Fruit fly (Drosophila melanogaster) whole organism, embryonic: ENCODE results near the gene CG4393.

Source experiments
- BEAF-32 ChIP-seq: fragments of 200-800 bp; sonication (Bioruptor generic); optimal IDR thresholded peaks from 3 replicates; lab custom pipeline; 2017; ENCODE audit warnings: missing biosample characterization, missing genetic modification characterization, mild to moderate bottlenecking, moderate library complexity, missing genetic modification reagents
- CG10209 ChIP-seq: fragments of 200-800 bp; sonication (Bioruptor generic); optimal IDR thresholded peaks from 3 replicates; lab custom pipeline; 2017; ENCODE audit warnings: missing biosample characterization, mild to moderate bottlenecking, missing genetic modification characterization, missing genetic modification reagents
- CG11695 ChIP-seq: fragments of 200-800 bp; sonication (Bioruptor generic); IDR thresholded peaks from 3 replicates; pipeline ENCODE4 v1.3.6; 2022; ENCODE audit warnings: missing biosample characterization, missing genetic modification characterization
- CG12744 ChIP-seq: fragments of 200-800 bp; sonication (Bioruptor generic); optimal IDR thresholded peaks from 2 replicates; lab custom pipeline; 2016; ENCODE audit warnings: missing biosample characterization, missing genetic modification characterization
- CG13123 ChIP-seq: fragments of 200-800 bp; sonication (Bioruptor generic); optimal IDR thresholded peaks from 2 replicates; lab custom pipeline; 2016; ENCODE audit warnings: missing biosample characterization, missing genetic modification characterization
- CG13424 ChIP-seq: fragments of 200-800 bp; sonication (Bioruptor generic); optimal IDR thresholded peaks from 2 replicates; lab custom pipeline; 2019; ENCODE audit warnings: missing biosample characterization, mild to moderate bottlenecking, missing genetic modification characterization, moderate library complexity
- CG14014 ChIP-seq: fragments of 200-800 bp; sonication (Bioruptor generic); IDR thresholded peaks from 2 replicates; pipeline ENCODE4 v1.3.6; 2022; ENCODE audit warnings: missing biosample characterization, missing genetic modification characterization
- CG14441 ChIP-seq: fragments of 200-800 bp; sonication (Bioruptor generic); IDR thresholded peaks from 2 replicates; pipeline ENCODE4 v1.3.6; 2022; ENCODE audit warnings: missing biosample characterization, missing genetic modification characterization
- CG15011 ChIP-seq: fragments of 200-800 bp; sonication (Bioruptor generic); optimal IDR thresholded peaks from 3 replicates; lab custom pipeline; 2018; ENCODE audit warnings: missing biosample characterization, mild to moderate bottlenecking, missing genetic modification characterization
- CG1647 ChIP-seq: fragments of 200-800 bp; sonication (Bioruptor generic); optimal IDR thresholded peaks from 3 replicates; lab custom pipeline; 2016; ENCODE audit warnings: missing biosample characterization, missing genetic modification characterization
- CG16815 ChIP-seq: fragments of 200-800 bp; sonication (Bioruptor generic); optimal IDR thresholded peaks from 3 replicates; lab custom pipeline; 2017; ENCODE audit warnings: missing biosample characterization, mild to moderate bottlenecking, missing genetic modification characterization
- CG1792 ChIP-seq: fragments of 200-800 bp; sonication (Bioruptor generic); optimal IDR thresholded peaks from 2 replicates; lab custom pipeline; 2016; ENCODE audit warnings: missing biosample characterization, missing genetic modification characterization
- CG18764 ChIP-seq: fragments of 200-800 bp; sonication (Bioruptor generic); optimal IDR thresholded peaks from 3 replicates; lab custom pipeline; 2016; ENCODE audit warnings: missing biosample characterization, missing genetic modification characterization
- CG2875 ChIP-seq: fragments of 200-800 bp; sonication (Bioruptor generic); optimal IDR thresholded peaks from 2 replicates; lab custom pipeline; 2017; ENCODE audit warnings: missing biosample characterization, mild to moderate bottlenecking, missing genetic modification characterization, missing genetic modification reagents
- CG31224 ChIP-seq: fragments of 200-800 bp; sonication (Bioruptor generic); IDR thresholded peaks from 2 replicates; pipeline ENCODE4 v1.3.6; 2022; ENCODE audit warnings: missing biosample characterization, missing genetic modification characterization
- CG33557 ChIP-seq: fragments of 200-800 bp; sonication (Bioruptor generic); optimal IDR thresholded peaks from 2 replicates; lab custom pipeline; 2019; ENCODE audit warnings: missing biosample characterization, mild to moderate bottlenecking, missing genetic modification characterization, moderate library complexity
- CG8944 ChIP-seq: fragments of 200-800 bp; sonication (Bioruptor generic); optimal IDR thresholded peaks from 3 replicates; lab custom pipeline; 2016; ENCODE audit warnings: missing biosample characterization, missing genetic modification characterization
- Chrac-16 ChIP-seq: fragments of 200-800 bp; sonication (Bioruptor generic); optimal IDR thresholded peaks from 3 replicates; lab custom pipeline; 2016; ENCODE audit warnings: missing biosample characterization, missing genetic modification characterization
- Deaf1 ChIP-seq: fragments of 200-800 bp; optimal IDR thresholded peaks from 3 replicates; lab custom pipeline; 2019; ENCODE audit warnings: missing biosample characterization, mild to moderate bottlenecking, missing genetic modification characterization, moderate library complexity
- Dfd ChIP-seq, 2 experiments: fragments of >200 bp; optimal IDR thresholded peaks; 2 replicates each; lab custom pipeline; 2017; ENCODE audit warnings: missing biosample characterization in 2 of 2, missing genetic modification characterization in 2 of 2
- E2f2 ChIP-seq: fragments of 200-800 bp; sonication (Bioruptor generic); IDR thresholded peaks from 2 replicates; pipeline ENCODE4 v1.3.6; 2022; ENCODE audit warnings: missing biosample characterization, missing genetic modification characterization
- Elba2 ChIP-seq: fragments of 200-800 bp; sonication (Bioruptor generic); optimal IDR thresholded peaks from 3 replicates; lab custom pipeline; 2016; ENCODE audit warnings: missing biosample characterization, missing genetic modification characterization
- MTF-1 ChIP-seq: fragments of 200-800 bp; sonication (Bioruptor generic); optimal IDR thresholded peaks from 2 replicates; lab custom pipeline; 2018; ENCODE audit warnings: missing biosample characterization, mild to moderate bottlenecking, missing genetic modification characterization, borderline replicate concordance
- NC2β ChIP-seq: fragments of 200-800 bp; sonication (Bioruptor generic); optimal IDR thresholded peaks from 2 replicates; lab custom pipeline; 2016; ENCODE audit warnings: missing biosample characterization, missing genetic modification characterization
- Nf-YA ChIP-seq: fragments of 200-800 bp; sonication (Bioruptor generic); IDR thresholded peaks from 2 replicates; pipeline ENCODE4 v1.3.6; 2022; ENCODE audit warnings: missing biosample characterization, missing genetic modification characterization
- NfI ChIP-seq: fragments of 200-800 bp; sonication (Bioruptor generic); optimal IDR thresholded peaks from 3 replicates; lab custom pipeline; 2018; ENCODE audit warnings: missing biosample characterization, mild to moderate bottlenecking, missing genetic modification characterization, moderate library complexity
- Poxn ChIP-seq: fragments of 200-800 bp; sonication (Bioruptor generic); IDR thresholded peaks from 2 replicates; pipeline ENCODE4 v1.3.6; 2022; ENCODE audit warnings: missing biosample characterization, missing genetic modification characterization
- Sox100B ChIP-seq: fragments of 200-800 bp; sonication (Bioruptor generic); optimal IDR thresholded peaks from 3 replicates; lab custom pipeline; 2018; ENCODE audit warnings: missing biosample characterization, mild to moderate bottlenecking, missing genetic modification characterization
- Usf ChIP-seq: fragments of 200-800 bp; sonication (Bioruptor generic); optimal IDR thresholded peaks from 2 replicates; lab custom pipeline; 2017; ENCODE audit warnings: missing genotype, missing biosample characterization, missing genetic modification characterization
- bab2 ChIP-seq: fragments of 200-800 bp; sonication (Bioruptor generic); optimal IDR thresholded peaks from 2 replicates; lab custom pipeline; 2016; ENCODE audit warnings: missing biosample characterization, missing genetic modification characterization
- crp ChIP-seq, 2 experiments: fragments of 200-800 bp; sonication (Bioruptor generic); optimal IDR thresholded peaks; 2 replicates in 1 of 2; 3 replicates in 1 of 2; lab custom pipeline; 2017; ENCODE audit warnings: missing biosample characterization in 2 of 2, missing genetic modification characterization in 2 of 2, mild to moderate bottlenecking in 1 of 2, moderate library complexity in 1 of 2
- da ChIP-seq: fragments of 200-800 bp; sonication (Bioruptor generic); optimal IDR thresholded peaks from 2 replicates; lab custom pipeline; 2016; ENCODE audit warnings: missing biosample characterization, missing genetic modification characterization
- dpn ChIP-seq, 2 experiments: fragments of 200-800 bp; sonication (Bioruptor generic); optimal IDR thresholded peaks; 3 replicates each; lab custom pipeline; 2016; ENCODE audit warnings: missing biosample characterization in 2 of 2, missing genetic modification characterization in 2 of 2
- dysf ChIP-seq: fragments of 200-800 bp; sonication (Bioruptor generic); IDR thresholded peaks from 3 replicates; pipeline ENCODE4 v1.3.6; 2022; ENCODE audit warnings: missing biosample characterization, missing genetic modification characterization
- esg ChIP-seq: fragments of 200-800 bp; sonication (Bioruptor generic); conservative IDR thresholded peaks from 2 replicates; pipeline ENCODE4 v1.3.6; 2022; ENCODE audit warnings: missing biosample characterization, missing genetic modification characterization
- fu2 ChIP-seq: fragments of 200-800 bp; sonication (Bioruptor generic); optimal IDR thresholded peaks from 2 replicates; lab custom pipeline; 2016; ENCODE audit warnings: missing biosample characterization, missing genetic modification characterization
- gem ChIP-seq: fragments of 200-800 bp; sonication (Bioruptor generic); optimal IDR thresholded peaks from 2 replicates; lab custom pipeline; 2019; ENCODE audit warnings: missing biosample characterization, mild to moderate bottlenecking, missing genetic modification characterization, moderate library complexity
- lbe ChIP-seq: fragments of 200-800 bp; sonication (Bioruptor generic); optimal IDR thresholded peaks from 2 replicates; lab custom pipeline; 2016; ENCODE audit warnings: missing biosample characterization, mild to moderate bottlenecking, missing genetic modification characterization
- lilli ChIP-seq: fragments of 200-800 bp; sonication (Bioruptor generic); optimal IDR thresholded peaks from 3 replicates; lab custom pipeline; 2016; ENCODE audit warnings: missing biosample characterization, missing genetic modification characterization
- nau ChIP-seq: fragments of 200-800 bp; sonication (Bioruptor generic); optimal IDR thresholded peaks from 3 replicates; lab custom pipeline; 2017; ENCODE audit warnings: missing biosample characterization, mild to moderate bottlenecking, missing genetic modification characterization, missing genetic modification reagents
- pb ChIP-seq: fragments of 200-800 bp; sonication (Bioruptor generic); optimal IDR thresholded peaks from 3 replicates; lab custom pipeline; 2016; ENCODE audit warnings: missing biosample characterization, missing genetic modification characterization
- pum ChIP-seq: fragments of 200-800 bp; sonication (Bioruptor generic); optimal IDR thresholded peaks from 2 replicates; lab custom pipeline; 2016; ENCODE audit warnings: missing biosample characterization, missing genetic modification characterization
- rib ChIP-seq: fragments of 200-800 bp; sonication (Bioruptor generic); IDR thresholded peaks from 2 replicates; pipeline ENCODE4 v1.3.6; 2022; ENCODE audit warnings: missing biosample characterization, missing genetic modification characterization
- sd ChIP-seq: fragments of 200-800 bp; sonication (Bioruptor generic); optimal IDR thresholded peaks from 3 replicates; lab custom pipeline; 2018; ENCODE audit warnings: missing biosample characterization, mild to moderate bottlenecking, missing genetic modification characterization, moderate library complexity
- seq ChIP-seq: fragments of 200-800 bp; sonication (Bioruptor generic); IDR thresholded peaks from 2 replicates; pipeline ENCODE4 v1.3.6; 2022; ENCODE audit warnings: missing biosample characterization, missing genetic modification characterization
- shn ChIP-seq: fragments of 200-800 bp; sonication (Bioruptor generic); optimal IDR thresholded peaks from 3 replicates; lab custom pipeline; 2016; ENCODE audit warnings: missing biosample characterization, missing genetic modification characterization
- tna ChIP-seq: fragments of 200-800 bp; sonication (Bioruptor generic); IDR thresholded peaks from 2 replicates; pipeline ENCODE4 v1.3.6; 2022; ENCODE audit warnings: missing biosample characterization, missing genetic modification characterization; ENCODE audit not compliant: partially characterized antibody
- trh ChIP-seq: fragments of 200-800 bp; sonication (Bioruptor generic); optimal IDR thresholded peaks from 2 replicates; lab custom pipeline; 2016; ENCODE audit warnings: missing biosample characterization, missing genetic modification characterization
- tx ChIP-seq: fragments of 200-800 bp; sonication (Bioruptor generic); optimal IDR thresholded peaks from 2 replicates; lab custom pipeline; 2016; ENCODE audit warnings: missing biosample characterization, missing genetic modification characterization
- yki ChIP-seq: fragments of >200 bp; optimal IDR thresholded peaks from 3 replicates; lab custom pipeline; 2018
- zen ChIP-seq: fragments of 200-800 bp; sonication (Bioruptor generic); optimal IDR thresholded peaks from 3 replicates; lab custom pipeline; 2018; ENCODE audit warnings: missing biosample characterization, mild to moderate bottlenecking, missing genetic modification characterization, moderate library complexity

The CG4393 gene

DNA sequence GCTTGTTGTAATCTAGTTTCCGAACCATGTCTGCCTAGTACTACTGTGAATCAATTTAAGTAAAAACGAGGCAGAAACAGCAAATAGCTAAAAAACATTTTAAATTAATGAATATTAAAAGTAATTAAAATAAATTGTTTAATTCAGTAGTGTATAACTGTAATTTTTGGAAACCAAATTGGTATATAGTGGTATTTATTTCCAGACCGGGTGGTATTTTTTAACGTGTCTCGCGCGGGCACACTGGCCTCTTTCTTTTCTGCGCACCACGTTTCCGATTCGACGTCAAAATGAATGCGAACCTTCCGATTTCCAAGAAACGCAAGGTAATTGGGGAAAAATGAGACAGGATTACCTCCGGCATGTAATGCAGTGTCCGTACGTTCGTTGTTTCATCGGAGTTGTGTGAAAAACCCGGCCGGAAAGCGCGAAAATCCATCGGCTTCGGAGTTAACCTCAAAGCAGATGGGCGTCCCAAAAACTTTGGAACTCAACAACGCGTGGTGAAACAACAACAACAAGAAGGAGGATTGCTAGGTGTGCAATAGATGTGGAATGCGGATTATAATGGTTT lies 25.9 kb downstream of the CG4393 start, which contains the start of gene RpS3 (continued):
- TF ChIP-seq Usf (GFP tag; lab: Kevin White, UChicago) (no peak), yki (lab: Kevin White, UChicago) (no peak), zen (peak; percentile 29), lbe (no peak), CG33557 (no peak), CG2875 (peak; percentile 44), Nf-YA (GFP tag; lab: Robert Waterston, UW) (no peak), crp (GFP tag; optimal IDR thresholded peaks at IDR 0.05; lab: Kevin White, UChicago) (no peak), CG8944 (GFP tag; lab: Kevin White, UChicago) (no peak), pum (no peak), lilli (GFP tag; lab: Kevin White, UChicago) (no peak), CG10209 (GFP tag; lab: Kevin White, UChicago) (no peak), fu2 (peak; percentile 23), E2f2 (GFP tag; lab: Robert Waterston, UW) (0 out of 2 replicates have a peak, but pooled peaks have one; percentile 14), NC2β (GFP tag; lab: Kevin White, UChicago) (no peak), Sox100B (GFP tag; lab: Kevin White, UChicago) (no peak), CG13424 (tag; lab: Kevin White, UChicago) (no peak), Poxn (GFP tag; lab: Robert Waterston, UW) (no peak), tna (GFP tag; lab: Robert Waterston, UW) (0 out of 2 replicates have a peak, but pooled peaks have one; percentile 17), CG31224 (no peak), Chrac-16 (GFP tag; lab: Kevin White, UChicago) (no peak), dpn (GFP tag; optimal IDR thresholded peaks at IDR 0.05; lab: Kevin White, UChicago) (no peak), CG14014 (GFP tag; lab: Robert Waterston, UW) (no peak; the same call in 1 of the 2 replicates), Elba2 (GFP tag; lab: Kevin White, UChicago) (no peak), bab2 (GFP tag; lab: Kevin White, UChicago) (no peak), BEAF-32 (peak; percentile 37), dysf (GFP tag; lab: Robert Waterston, UW) (0 out of 3 replicates have a peak, but pooled peaks have one; percentile 31), CG14441 (GFP tag; lab: Robert Waterston, UW) (no peak), CG16815 (GFP tag; lab: Kevin White, UChicago) (no peak), CG12744 (no peak), CG15011 (GFP tag; lab: Kevin White, UChicago) (peak; percentile 3), da (GFP tag; lab: Kevin White, UChicago) (no peak), Deaf1 (tag; lab: Kevin White, UChicago) (no peak), esg (GFP tag; lab: Robert Waterston, UW) (no peak), gem (tag; lab: Kevin White, UChicago) (peak; percentile 36), Dfd (GFP tag; optimal IDR thresholded peaks at IDR 0.05; lab: Kevin White, UChicago) (no peak), shn (GFP tag; lab: Kevin White, UChicago) (no peak), MTF-1 (GFP tag; lab: Kevin White, UChicago) (no peak), tx (GFP tag; lab: Kevin White, UChicago) (no peak), pb (GFP tag; lab: Kevin White, UChicago) (no peak), seq (GFP tag; lab: Robert Waterston, UW) (no peak), CG11695 (GFP tag; lab: Robert Waterston, UW) (peak; percentile 45; the same call in 2 of the 3 replicates), rib (GFP tag; lab: Robert Waterston, UW) (no peak), trh (GFP tag; lab: Kevin White, UChicago) (no peak), NfI (GFP tag; lab: Kevin White, UChicago) (peak; percentile 30), CG13123 (GFP tag; lab: Kevin White, UChicago) (no peak), CG1792 (no peak), nau (GFP tag; lab: Kevin White, UChicago) (no peak), CG18764 (no peak), sd (tag; lab: Kevin White, UChicago) (peak; percentile 31), CG1647 (no peak)
